Fruit fly (Drosophila melanogaster): ENCODE measurements around the gene disco-r.

disco-r gene

dm6 chrX:16103482-16103881 is 45.3 kb downstream of the disco-r start (continued):
- TF ChIP-seq sens-2 (GFP tag; IDR thresholded peaks at IDR 0.05) (no peak), gt (GFP tag; IDR thresholded peaks at IDR 0.05) (no peak), CG2202 (tag; optimal IDR thresholded peaks at IDR 0.05) (peak; percentile 21), row (GFP tag; IDR thresholded peaks at IDR 0.05) (peak; percentile 66), CG18764 (GFP tag; optimal IDR thresholded peaks at IDR 0.05) (peak; percentile 5), hkb (optimal IDR thresholded peaks at IDR 0.05) (no peak), hkb (GFP tag; IDR thresholded peaks at IDR 0.05) (peak; percentile 57), nerfin-1 (tag; optimal IDR thresholded peaks at IDR 0.05) (no peak), CG6654 (GFP tag; optimal IDR thresholded peaks at IDR 0.05) (no peak), nmo (GFP tag; optimal IDR thresholded peaks at IDR 0.05) (peak; percentile 53), CG6683 (GFP tag; optimal IDR thresholded peaks at IDR 0.05) (no peak), NC2α (GFP tag; optimal IDR thresholded peaks at IDR 0.05) (no peak), ems (GFP tag; optimal IDR thresholded peaks at IDR 0.05) (peak; percentile 13), ap (GFP tag; IDR thresholded peaks at IDR 0.05) (0 out of 2 replicates have a peak, but pooled peaks have one; percentile 31), CG11560 (tag; IDR thresholded peaks at IDR 0.05) (no peak), Med (GFP tag) (peak; percentile 89), CG2678 (tag; optimal IDR thresholded peaks at IDR 0.05) (peak; percentile 19), CG17361 (GFP tag; IDR thresholded peaks at IDR 0.05) (no peak), bigmax (GFP tag; optimal IDR thresholded peaks at IDR 0.05) (no peak), aop (GFP tag; IDR thresholded peaks at IDR 0.05) (no peak), CG34376 (GFP tag; optimal IDR thresholded peaks at IDR 0.05) (no peak), Pdp1 (GFP tag; optimal IDR thresholded peaks at IDR 0.05) (peak; percentile 24 to 46), CG2889 (GFP tag; IDR thresholded peaks at IDR 0.05) (no peak), Side (GFP tag; optimal IDR thresholded peaks at IDR 0.05) (peak; percentile 45), fd96Cb (tag; optimal IDR thresholded peaks at IDR 0.05) (peak; percentile 29), CG12659 (GFP tag; optimal IDR thresholded peaks at IDR 0.05) (no peak), Atf-2 (GFP tag; optimal IDR thresholded peaks at IDR 0.05) (peak; percentile 11), Mes4 (GFP tag; optimal IDR thresholded peaks at IDR 0.05) (peak; percentile 1), Opbp (GFP tag; IDR thresholded peaks at IDR 0.05; ENCODE audit: partially characterized antibody) (no peak), chm (GFP tag; IDR thresholded peaks at IDR 0.05) (no peak), E2f1 (GFP tag; IDR thresholded peaks at IDR 0.05) (0 out of 2 replicates have a peak, but pooled peaks have one; percentile 30), HLH3B (GFP tag; IDR thresholded peaks at IDR 0.05) (peak; percentile 28; the same call in 1 of the 2 replicates), tx (GFP tag; optimal IDR thresholded peaks at IDR 0.05) (peak; percentile 24), schlank (tag; optimal IDR thresholded peaks at IDR 0.05) (no peak), Max (GFP tag; optimal IDR thresholded peaks at IDR 0.05) (no peak), CG10462 (GFP tag; optimal IDR thresholded peaks at IDR 0.05) (peak; percentile 12), ind (GFP tag; optimal IDR thresholded peaks at IDR 0.05) (peak; percentile 41), Hr39 (optimal IDR thresholded peaks at IDR 0.05) (no peak), ci (GFP tag; IDR thresholded peaks at IDR 0.05) (peak; percentile 73), tio (GFP tag; optimal IDR thresholded peaks at IDR 0.05) (peak; percentile 44), CG34224 (GFP tag; IDR thresholded peaks at IDR 0.05; ENCODE audit: partially characterized antibody) (no peak), Deaf1 (tag; optimal IDR thresholded peaks at IDR 0.05) (no peak), esg (GFP tag; conservative IDR thresholded peaks at IDR 0.05) (peak; percentile 28; the same call in 1 of the 2 replicates), lab (GFP tag; optimal IDR thresholded peaks at IDR 0.05) (peak; percentile 32), croc (GFP tag; conservative IDR thresholded peaks at IDR 0.05) (peak; percentile 34; the same call in 2 of the 3 replicates), usp (GFP tag; optimal IDR thresholded peaks at IDR 0.05) (no peak), Hey (tag; optimal IDR thresholded peaks at IDR 0.05) (no peak), otp (GFP tag; IDR thresholded peaks at IDR 0.05) (peak; percentile 50; the same call in 1 of the 3 replicates), CG17612 (GFP tag; IDR thresholded peaks at IDR 0.05) (no peak; the same call in 1 of the 2 replicates), CG2875 (GFP tag; optimal IDR thresholded peaks at IDR 0.05) (peak; percentile 24), Hsf (GFP tag; optimal IDR thresholded peaks at IDR 0.05) (peak; percentile 19), MESR4 (GFP tag; optimal IDR thresholded peaks at IDR 0.05) (no peak)

Measured in whole organism, embryonic.